Worm (Caenorhabditis elegans) whole organism, L4 larva: ENCODE results near the gene D1044.1.
A peak's percentile ranks its signal among the peaks of the same experiment; 100 is the strongest.

Experiments
- D1046.2 ChIP-seq: fragments of 200-800 bp; sonication (Bioruptor generic); IDR thresholded peaks from 2 replicates; pipeline ENCODE4 v1.3.6; 2022; ENCODE audit warnings: missing genetic modification characterization, missing compliant biosample characterization
- F37D6.2 ChIP-seq: sonication (generic microtip); optimal IDR thresholded peaks from 2 replicates; lab custom pipeline; 2016; ENCODE audit warnings: mild to moderate bottlenecking, missing genetic modification characterization, missing compliant biosample characterization
- R02D3.7 ChIP-seq: fragments of 150-350 bp; sonication (generic microtip); optimal IDR thresholded peaks from 3 replicates; lab custom pipeline; 2014; ENCODE audit warnings: missing biosample characterization, missing genetic modification characterization
- T20F7.1 ChIP-seq: fragments of 200-800 bp; sonication (Bioruptor generic); optimal IDR thresholded peaks from 2 replicates; lab custom pipeline; 2018; ENCODE audit warnings: mild to moderate bottlenecking, missing genetic modification characterization, missing compliant biosample characterization
- Y48G9A.11 ChIP-seq: fragments of 200-800 bp; sonication (Bioruptor generic); IDR thresholded peaks from 2 replicates; pipeline ENCODE4 v1.3.6; 2022; ENCODE audit warnings: missing genetic modification reagents, missing genetic modification characterization, missing compliant biosample characterization
- Y5F2A.4 ChIP-seq: fragments of 200-800 bp; sonication (Bioruptor generic); optimal IDR thresholded peaks from 2 replicates; lab custom pipeline; 2018; ENCODE audit warnings: mild to moderate bottlenecking, missing genetic modification characterization, missing compliant biosample characterization
- ZK546.5 ChIP-seq, 2 experiments: sonication (generic microtip); optimal IDR thresholded peaks; 2 replicates each; lab custom pipeline; 2017; ENCODE audit warnings: missing biosample characterization in 2 of 2, missing genetic modification characterization in 2 of 2
- aha-1 ChIP-seq: fragments of 150-350 bp; peaks from one replicate; lab custom pipeline; 2014; ENCODE audit warnings: missing biosample characterization, missing genetic modification characterization
- arid-1 ChIP-seq: fragments of 200-800 bp; sonication (Bioruptor generic); conservative IDR thresholded peaks from 2 replicates; pipeline ENCODE4 v1.3.6; 2022; ENCODE audit warnings: missing genetic modification reagents, missing genetic modification characterization, missing compliant biosample characterization
- attf-4 ChIP-seq: sonication (generic microtip); optimal IDR thresholded peaks from 3 replicates; lab custom pipeline; 2017; ENCODE audit warnings: missing biosample characterization, missing genetic modification characterization
- ceh-20 ChIP-seq: fragments of 200-800 bp; sonication (Bioruptor generic); IDR thresholded peaks from 2 replicates; pipeline ENCODE4 v1.3.6; 2022; ENCODE audit warnings: missing genetic modification reagents, missing genetic modification characterization, missing compliant biosample characterization
- ceh-62 ChIP-seq: sonication (generic microtip); optimal IDR thresholded peaks from 2 replicates; lab custom pipeline; 2017; ENCODE audit warnings: missing biosample characterization, missing genetic modification characterization
- ceh-82 ChIP-seq: sonication (generic microtip); optimal IDR thresholded peaks from 2 replicates; lab custom pipeline; 2017; ENCODE audit warnings: missing biosample characterization, missing genetic modification characterization
- daf-12 ChIP-seq: fragments of 150-350 bp; optimal IDR thresholded peaks from 2 replicates; lab custom pipeline; 2014; ENCODE audit warnings: missing biosample characterization, missing genetic modification reagents, missing genetic modification characterization
- daf-16 ChIP-seq, 3 experiments: sonication (generic microtip); optimal IDR thresholded peaks; 2 replicates each; lab custom pipeline; 2016 to 2017; ENCODE audit warnings: missing genetic modification characterization in 3 of 3, missing genetic modification reagents in 3 of 3, mild to moderate bottlenecking in 2 of 3, missing compliant biosample characterization in 2 of 3, missing biosample characterization in 1 of 3, moderate library complexity in 1 of 3
- dmd-9 ChIP-seq: fragments of 200-800 bp; sonication (Bioruptor generic); IDR thresholded peaks from 2 replicates; pipeline ENCODE4 v1.3.6; 2022; ENCODE audit warnings: missing genetic modification reagents, missing genetic modification characterization, missing compliant biosample characterization
- dpl-1 ChIP-seq: fragments of 150-350 bp; optimal IDR thresholded peaks from 2 replicates; lab custom pipeline; 2014; ENCODE audit warnings: missing biosample characterization, missing genetic modification reagents, missing genetic modification characterization
- duxl-1 ChIP-seq: sonication (generic microtip); optimal IDR thresholded peaks from 2 replicates; lab custom pipeline; 2016; ENCODE audit warnings: mild to moderate bottlenecking, missing genetic modification characterization, moderate library complexity, missing compliant biosample characterization; ENCODE audit not compliant: poor library complexity
- egl-27 ChIP-seq: sonication (generic microtip); optimal IDR thresholded peaks from 3 replicates; lab custom pipeline; 2017; ENCODE audit warnings: missing biosample characterization, missing genetic modification reagents, missing genetic modification characterization
- gei-8 ChIP-seq: fragments of 200-800 bp; sonication (Bioruptor generic); optimal IDR thresholded peaks from 2 replicates; lab custom pipeline; 2018; ENCODE audit warnings: mild to moderate bottlenecking, missing genetic modification characterization, missing compliant biosample characterization
- hmg-1.1 ChIP-seq: fragments of 200-800 bp; sonication (Bioruptor generic); IDR thresholded peaks from 2 replicates; pipeline ENCODE4 v1.3.6; 2022; ENCODE audit warnings: missing genetic modification reagents, missing genetic modification characterization, missing compliant biosample characterization
- lin-29 ChIP-seq: fragments of 200-800 bp; sonication (Bioruptor generic); IDR thresholded peaks from 2 replicates; pipeline ENCODE4 v1.3.6; 2022; ENCODE audit warnings: missing genetic modification reagents, missing genetic modification characterization, missing compliant biosample characterization
- lsy-2 ChIP-seq, 2 experiments: fragments of 150-350 bp in 1 of 2; sonication (generic microtip) in 1 of 2; optimal IDR thresholded peaks; 2 replicates each; lab custom pipeline; 2014 to 2017; ENCODE audit warnings: missing biosample characterization in 2 of 2, missing genetic modification characterization in 2 of 2
- madf-9 ChIP-seq: fragments of 200-800 bp; sonication (Bioruptor generic); conservative IDR thresholded peaks from 2 replicates; pipeline ENCODE4 v1.3.6; 2022; ENCODE audit warnings: missing genetic modification reagents, missing genetic modification characterization, missing compliant biosample characterization
- mes-2 ChIP-seq: sonication (generic microtip); optimal IDR thresholded peaks from 2 replicates; lab custom pipeline; 2016; ENCODE audit warnings: missing genotype, mild to moderate bottlenecking, missing genetic modification characterization, missing compliant biosample characterization; ENCODE audit not compliant: poor library complexity, severe bottlenecking
- mxl-2 ChIP-seq: fragments of 200-800 bp; sonication (Bioruptor generic); conservative IDR thresholded peaks from 2 replicates; pipeline ENCODE4 v1.3.6; 2022; ENCODE audit warnings: missing genetic modification reagents, missing genetic modification characterization, missing compliant biosample characterization
- mxl-3 ChIP-seq: fragments of 200-800 bp; sonication (Bioruptor generic); optimal IDR thresholded peaks from 2 replicates; lab custom pipeline; 2018; ENCODE audit warnings: mild to moderate bottlenecking, missing genetic modification characterization, missing compliant biosample characterization
- nhr-11 ChIP-seq: fragments of 150-350 bp; optimal IDR thresholded peaks from 2 replicates; lab custom pipeline; 2014; ENCODE audit warnings: missing biosample characterization, missing genetic modification characterization
- nhr-111 ChIP-seq: fragments of 200-800 bp; sonication (Bioruptor generic); optimal IDR thresholded peaks from 2 replicates; lab custom pipeline; 2018; ENCODE audit warnings: mild to moderate bottlenecking, missing genetic modification characterization, missing compliant biosample characterization
- nhr-25 ChIP-seq: sonication (generic microtip); optimal IDR thresholded peaks from 2 replicates; lab custom pipeline; 2017; ENCODE audit warnings: missing genetic modification characterization, mild to moderate bottlenecking, missing compliant biosample characterization, antibody characterized with exemption, moderate library complexity, borderline replicate concordance; ENCODE audit not compliant: insufficient read depth
- nhr-41 ChIP-seq: fragments of 200-800 bp; sonication (Bioruptor generic); IDR thresholded peaks from 2 replicates; pipeline ENCODE4 v1.3.6; 2022; ENCODE audit warnings: missing genetic modification reagents, missing genetic modification characterization, missing compliant biosample characterization
- nhr-76 ChIP-seq: fragments of 150-350 bp; optimal IDR thresholded peaks from 2 replicates; lab custom pipeline; 2014; ENCODE audit warnings: missing biosample characterization, missing genetic modification characterization
- nhr-77 ChIP-seq: fragments of 150-350 bp; optimal IDR thresholded peaks from 2 replicates; lab custom pipeline; 2014; ENCODE audit warnings: missing biosample characterization, missing genetic modification characterization
- php-3 ChIP-seq: fragments of 200-800 bp; sonication (Bioruptor generic); IDR thresholded peaks from 2 replicates; pipeline ENCODE4 v1.3.6; 2022; ENCODE audit warnings: missing genetic modification reagents, missing genetic modification characterization, missing compliant biosample characterization
- pqm-1 ChIP-seq: sonication (generic microtip); optimal IDR thresholded peaks from 2 replicates; lab custom pipeline; 2017; ENCODE audit warnings: missing biosample characterization, missing genetic modification characterization
- skn-1 ChIP-seq: fragments of 150-350 bp; optimal IDR thresholded peaks from 2 replicates; lab custom pipeline; 2014; ENCODE audit warnings: missing biosample characterization, missing genetic modification characterization
- snpc-4 ChIP-seq: fragments of 150-350 bp; optimal IDR thresholded peaks from 2 replicates; lab custom pipeline; 2014; ENCODE audit warnings: missing biosample characterization, missing genetic modification characterization
- unc-130 ChIP-seq: sonication (generic microtip); optimal IDR thresholded peaks from 2 replicates; lab custom pipeline; 2016; ENCODE audit warnings: missing genetic modification reagents, missing genetic modification characterization, missing compliant biosample characterization
- unc-62 ChIP-seq, 3 experiments: fragments of 150-350 bp in 1 of 3; sonication (generic microtip); optimal IDR thresholded peaks in 2 of 3; peaks in 1 of 3; 1 replicate in 1 of 3; 2 replicates in 2 of 3; lab custom pipeline; 2014 to 2017; ENCODE audit warnings: missing biosample characterization in 3 of 3, missing genetic modification characterization in 3 of 3, missing genetic modification reagents in 3 of 3, missing genotype in 1 of 3
- zfp-3 ChIP-seq: fragments of 200-800 bp; sonication (Bioruptor generic); conservative IDR thresholded peaks from 2 replicates; pipeline ENCODE4 v1.3.6; 2022; ENCODE audit warnings: missing genetic modification reagents, missing genetic modification characterization, missing compliant biosample characterization
- zip-11 ChIP-seq: fragments of 200-800 bp; sonication (Bioruptor generic); IDR thresholded peaks from 2 replicates; pipeline ENCODE4 v1.3.6; 2022; ENCODE audit warnings: missing genetic modification characterization, missing compliant biosample characterization
- ztf-11 ChIP-seq: fragments of 150-350 bp; optimal IDR thresholded peaks from 2 replicates; lab custom pipeline; 2014; ENCODE audit warnings: missing biosample characterization, missing genetic modification characterization
- ztf-7 ChIP-seq: fragments of 150-350 bp; optimal IDR thresholded peaks from 2 replicates; lab custom pipeline; 2014; ENCODE audit warnings: missing biosample characterization, missing genetic modification characterization

D1044.1 gene

DNA sequence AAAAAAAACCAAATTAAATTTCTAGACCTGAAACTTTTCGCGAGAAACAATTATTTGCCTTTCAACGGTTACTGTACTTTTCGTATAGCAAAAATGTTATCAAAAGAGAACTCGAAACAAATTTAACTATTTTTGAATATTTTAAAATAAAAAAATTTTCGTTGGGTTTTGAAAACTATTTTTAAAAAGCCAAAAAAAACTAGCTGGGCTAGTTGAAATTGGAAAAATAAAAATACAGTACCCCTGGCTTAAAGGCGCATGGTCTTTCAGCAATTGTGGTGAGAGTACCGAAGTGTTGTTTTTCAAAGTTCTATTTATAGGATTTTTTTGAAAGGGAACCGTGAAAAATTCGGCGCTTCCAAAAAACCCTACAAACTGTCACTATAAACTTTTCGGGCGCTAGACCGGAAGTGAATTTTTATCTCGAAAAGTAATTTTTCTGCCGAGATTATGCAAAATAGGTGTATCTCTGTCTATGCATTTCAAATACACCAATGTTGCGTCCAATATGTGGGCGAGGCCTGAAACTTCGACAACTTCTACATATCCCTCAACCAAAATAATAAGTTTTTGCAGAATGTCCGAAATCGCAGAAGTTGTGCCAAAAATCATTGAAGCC lies at the start of gene D1044.1:
TSS of gene D1044.1 (plus strand) at position 569 of the 619 bp plus-strand sequence.
- no peak for TF ChIP-seq F37D6.2 (tag; lab: Kevin White, UChicago)
- 0 out of 2 replicates have a peak, but pooled peaks have one; percentile 51 for TF ChIP-seq Y48G9A.11 (GFP tag; lab: Robert Waterston, UW)
- TF ChIP-seq, all 104 proteins: peak for 1

ce11 chrIII:5495168-5495567 lies 48.9 kb upstream of the D1044.1 start, which contains the start of gene R02F2.8:
Gene R02F2.8, minus strand, starts transcription at chrIII:5495268.
- TF ChIP-seq hmg-1.1 (GFP tag; lab: Robert Waterston, UW) (no peak), skn-1 (tag; lab: Kevin White, UChicago) (no peak), mxl-2 (GFP tag; lab: Robert Waterston, UW) (no peak), pqm-1 (tag; lab: Kevin White, UChicago) (no peak), madf-9 (GFP tag; lab: Robert Waterston, UW) (no peak), mxl-3 (no peak), nhr-76 (tag; lab: Kevin White, UChicago) (no peak), zip-11 (GFP tag; lab: Robert Waterston, UW) (no peak), daf-16 (GFP tag; optimal IDR thresholded peaks at IDR 0.05; lab: Kevin White, UChicago) (no peak), daf-16 (tag; optimal IDR thresholded peaks at IDR 0.05; lab: Kevin White, UChicago) (no peak), zfp-3 (GFP tag; lab: Robert Waterston, UW) (no peak), dmd-9 (GFP tag; lab: Robert Waterston, UW) (no peak), ztf-7 (tag; lab: Kevin White, UChicago) (no peak), ceh-82 (tag; lab: Kevin White, UChicago) (no peak), lsy-2 (tag; optimal IDR thresholded peaks at IDR 0.05; lab: Kevin White, UChicago) (no peak), Y5F2A.4 (no peak), ZK546.5 (tag; optimal IDR thresholded peaks at IDR 0.05; lab: Kevin White, UChicago) (no peak), lin-29 (GFP tag; lab: Robert Waterston, UW) (no peak), daf-12 (no peak), ceh-62 (tag; lab: Kevin White, UChicago) (no peak)
- TF ChIP-seq, all 104 proteins: peak for 0

DNA sequence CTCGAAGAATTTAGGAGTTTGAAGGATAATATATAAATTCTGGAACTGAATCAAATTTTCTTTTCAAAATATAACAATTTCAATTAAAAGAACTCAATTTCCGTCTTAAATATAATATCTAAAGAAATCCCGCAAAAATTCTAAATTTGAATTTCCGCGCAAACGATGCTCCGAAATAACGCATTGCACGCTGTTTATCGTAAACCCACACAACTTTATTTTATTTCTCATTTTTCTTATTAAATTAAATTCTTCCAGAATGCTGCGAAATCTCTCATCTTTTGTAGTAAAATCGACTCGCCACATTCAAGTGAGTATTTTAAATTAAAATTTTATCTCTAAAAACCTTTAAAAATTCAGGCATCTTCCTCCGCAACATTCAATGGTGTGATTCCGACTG lies 45.1 kb upstream of the D1044.1 start, which contains the start of gene R02F2.9:
TSS of gene R02F2.9 (plus strand) at position 218 of the 400 bp plus-strand sequence.
- TF ChIP-seq nhr-11 (no peak), F37D6.2 (tag; lab: Kevin White, UChicago) (no peak), ceh-20 (GFP tag; lab: Robert Waterston, UW) (no peak), nhr-25 (tag; lab: Kevin White, UChicago) (no peak), php-3 (GFP tag; lab: Robert Waterston, UW) (no peak), nhr-77 (tag; lab: Kevin White, UChicago) (no peak), attf-4 (tag; lab: Kevin White, UChicago) (no peak), Y48G9A.11 (GFP tag; lab: Robert Waterston, UW) (peak; percentile 98), egl-27 (tag; lab: Kevin White, UChicago) (no peak), D1046.2 (GFP tag; lab: Robert Waterston, UW) (no peak), nhr-41 (GFP tag; lab: Robert Waterston, UW) (no peak), snpc-4 (tag; lab: Kevin White, UChicago) (no peak), ceh-82 (tag; lab: Kevin White, UChicago) (no peak), arid-1 (no peak), dpl-1 (peak; percentile 92), duxl-1 (no peak), aha-1 (tag; lab: Kevin White, UChicago) (no peak), unc-62 (GFP tag; optimal IDR thresholded peaks at IDR 0.05 in 1 of 2; lab: Kevin White, UChicago) (no peak), unc-62 (tag; optimal IDR thresholded peaks at IDR 0.05; lab: Kevin White, UChicago) (no peak), ztf-11 (no peak), T20F7.1 (GFP tag; lab: Kevin White, UChicago) (peak; percentile 96), gei-8 (GFP tag; lab: Kevin White, UChicago) (no peak), R02D3.7 (tag; lab: Kevin White, UChicago) (peak; percentile 75), mes-2 (peak; percentile 58), hmg-1.1 (GFP tag; lab: Robert Waterston, UW) (no peak), nhr-111 (GFP tag; lab: Kevin White, UChicago) (no peak), unc-130 (GFP tag; lab: Kevin White, UChicago) (no peak)
